Fruit fly (Drosophila melanogaster) whole organism, embryonic: Measurements from ENCODE around the gene CG32320.

ENCODE experiments used
- BtbVII ChIP-seq: fragments of 200-800 bp; sonication (Bioruptor generic); optimal IDR thresholded peaks from 3 replicates; lab custom pipeline; 2017; ENCODE audit warnings: missing biosample characterization, mild to moderate bottlenecking, missing genetic modification characterization
- CG10431 ChIP-seq: fragments of 200-800 bp; sonication (Bioruptor generic); optimal IDR thresholded peaks from 3 replicates; lab custom pipeline; 2018; ENCODE audit warnings: missing biosample characterization, mild to moderate bottlenecking, missing genetic modification characterization
- CG16813 ChIP-seq: fragments of 200-800 bp; sonication (Bioruptor generic); IDR thresholded peaks from 3 replicates; pipeline ENCODE4 v1.3.6; 2022; ENCODE audit warnings: missing biosample characterization, missing genetic modification characterization; ENCODE audit not compliant: partially characterized antibody
- CG17359 ChIP-seq: fragments of 200-800 bp; sonication (Bioruptor generic); optimal IDR thresholded peaks from 3 replicates; lab custom pipeline; 2018; ENCODE audit warnings: missing biosample characterization, mild to moderate bottlenecking, missing genetic modification characterization, moderate library complexity
- CG17361 ChIP-seq: fragments of 200-800 bp; sonication (Bioruptor generic); IDR thresholded peaks from 3 replicates; pipeline ENCODE4 v1.3.6; 2022; ENCODE audit warnings: missing biosample characterization, missing genetic modification characterization
- CG2199 ChIP-seq: fragments of 200-800 bp; sonication (Bioruptor generic); IDR thresholded peaks from 3 replicates; pipeline ENCODE4 v1.3.6; 2022; ENCODE audit warnings: missing biosample characterization, missing genetic modification characterization
- CG3065 ChIP-seq: fragments of 200-800 bp; sonication (Bioruptor generic); optimal IDR thresholded peaks from 2 replicates; lab custom pipeline; 2016; ENCODE audit warnings: missing biosample characterization, missing genetic modification characterization
- CG3995 ChIP-seq: fragments of 200-800 bp; sonication (Bioruptor generic); optimal IDR thresholded peaks from 3 replicates; lab custom pipeline; 2016; ENCODE audit warnings: missing biosample characterization, missing genetic modification characterization
- CG42726 ChIP-seq: fragments of 200-800 bp; sonication (Bioruptor generic); IDR thresholded peaks from 2 replicates; pipeline ENCODE4 v1.3.6; 2022; ENCODE audit warnings: missing biosample characterization, missing genetic modification characterization; ENCODE audit not compliant: partially characterized antibody
- CG7271 ChIP-seq: fragments of 200-800 bp; sonication (Bioruptor generic); optimal IDR thresholded peaks from 2 replicates; lab custom pipeline; 2018; ENCODE audit warnings: missing biosample characterization, mild to moderate bottlenecking, missing genetic modification characterization, moderate library complexity
- CG7786 ChIP-seq: fragments of 200-800 bp; sonication (Bioruptor generic); optimal IDR thresholded peaks from 2 replicates; lab custom pipeline; 2016; ENCODE audit warnings: missing biosample characterization, missing genetic modification characterization
- CG8089 ChIP-seq: fragments of 200-800 bp; sonication (Bioruptor generic); optimal IDR thresholded peaks from 3 replicates; lab custom pipeline; 2016; ENCODE audit warnings: missing biosample characterization, missing genetic modification characterization
- CG8290 ChIP-seq, 3 experiments: fragments of 200-800 bp; sonication (Bioruptor generic); optimal IDR thresholded peaks; 2 replicates each; lab custom pipeline; 2016 to 2019; ENCODE audit warnings: missing biosample characterization in 3 of 3, missing genetic modification characterization in 3 of 3, mild to moderate bottlenecking in 2 of 3, moderate library complexity in 1 of 3
- CG8944 ChIP-seq: fragments of 200-800 bp; sonication (Bioruptor generic); optimal IDR thresholded peaks from 3 replicates; lab custom pipeline; 2016; ENCODE audit warnings: missing biosample characterization, missing genetic modification characterization
- CG9817 ChIP-seq: fragments of 200-800 bp; sonication (Bioruptor generic); optimal IDR thresholded peaks from 2 replicates; lab custom pipeline; 2018; ENCODE audit warnings: missing biosample characterization, mild to moderate bottlenecking, missing genetic modification characterization, moderate library complexity
- Chrac-16 ChIP-seq: fragments of 200-800 bp; sonication (Bioruptor generic); optimal IDR thresholded peaks from 3 replicates; lab custom pipeline; 2016; ENCODE audit warnings: missing biosample characterization, missing genetic modification characterization
- Doc3 ChIP-seq: fragments of 200-800 bp; sonication (Bioruptor generic); IDR thresholded peaks from 3 replicates; pipeline ENCODE4 v1.3.6; 2022; ENCODE audit warnings: missing biosample characterization, missing genetic modification characterization; ENCODE audit not compliant: partially characterized antibody
- HLH3B ChIP-seq: fragments of 200-800 bp; sonication (Bioruptor generic); IDR thresholded peaks from 2 replicates; pipeline ENCODE4 v1.3.6; 2022; ENCODE audit warnings: missing biosample characterization, missing genetic modification characterization
- HLHmδ ChIP-seq: fragments of 200-800 bp; sonication (Bioruptor generic); optimal IDR thresholded peaks from 2 replicates; lab custom pipeline; 2018; ENCODE audit warnings: missing biosample characterization, mild to moderate bottlenecking, missing genetic modification characterization, moderate library complexity
- Hand ChIP-seq: fragments of 200-800 bp; sonication (Bioruptor generic); optimal IDR thresholded peaks from 2 replicates; lab custom pipeline; 2017; ENCODE audit warnings: mild to moderate bottlenecking, missing biosample characterization, missing genetic modification reagents, missing genetic modification characterization
- HmgZ ChIP-seq: fragments of 200-800 bp; sonication (Bioruptor generic); optimal IDR thresholded peaks from 2 replicates; lab custom pipeline; 2018; ENCODE audit warnings: missing biosample characterization, mild to moderate bottlenecking, missing genetic modification characterization
- MTF-1 ChIP-seq: fragments of 200-800 bp; sonication (Bioruptor generic); optimal IDR thresholded peaks from 2 replicates; lab custom pipeline; 2018; ENCODE audit warnings: missing biosample characterization, mild to moderate bottlenecking, missing genetic modification characterization, borderline replicate concordance
- Mrtf ChIP-seq: fragments of 200-800 bp; sonication (Bioruptor generic); IDR thresholded peaks from 3 replicates; pipeline ENCODE4 v1.3.6; 2022; ENCODE audit warnings: missing biosample characterization, missing genetic modification characterization
- NC2α ChIP-seq: fragments of 200-800 bp; sonication (Bioruptor generic); optimal IDR thresholded peaks from 2 replicates; lab custom pipeline; 2016; ENCODE audit warnings: missing biosample characterization, missing genetic modification characterization
- NC2β ChIP-seq: fragments of 200-800 bp; sonication (Bioruptor generic); optimal IDR thresholded peaks from 2 replicates; lab custom pipeline; 2016; ENCODE audit warnings: missing biosample characterization, missing genetic modification characterization
- NFAT ChIP-seq: fragments of 200-800 bp; sonication (Bioruptor generic); IDR thresholded peaks from 2 replicates; pipeline ENCODE4 v1.3.6; 2022; ENCODE audit warnings: missing biosample characterization, missing genetic modification characterization
- Oli ChIP-seq: fragments of 200-800 bp; sonication (Bioruptor generic); optimal IDR thresholded peaks from 2 replicates; lab custom pipeline; 2018; ENCODE audit warnings: missing biosample characterization, mild to moderate bottlenecking, missing genetic modification characterization, moderate library complexity
- Poxn ChIP-seq: fragments of 200-800 bp; sonication (Bioruptor generic); IDR thresholded peaks from 2 replicates; pipeline ENCODE4 v1.3.6; 2022; ENCODE audit warnings: missing biosample characterization, missing genetic modification characterization
- Sry-β ChIP-seq: fragments of 200-800 bp; sonication (Bioruptor generic); optimal IDR thresholded peaks from 2 replicates; lab custom pipeline; 2018; ENCODE audit warnings: missing biosample characterization, mild to moderate bottlenecking, missing genetic modification characterization, moderate library complexity
- Sry-δ ChIP-seq: fragments of 200-800 bp; sonication (Bioruptor generic); optimal IDR thresholded peaks from 2 replicates; lab custom pipeline; 2016; ENCODE audit warnings: missing biosample characterization, missing genetic modification characterization
- Tbp ChIP-seq: fragments of >200 bp; optimal IDR thresholded peaks from 2 replicates; lab custom pipeline; 2018; ENCODE audit warnings: missing biosample characterization, missing genetic modification characterization
- Usf ChIP-seq: fragments of 200-800 bp; sonication (Bioruptor generic); optimal IDR thresholded peaks from 2 replicates; lab custom pipeline; 2017; ENCODE audit warnings: missing genotype, missing biosample characterization, missing genetic modification characterization
- btn ChIP-seq: fragments of 200-800 bp; sonication (Bioruptor generic); optimal IDR thresholded peaks from 2 replicates; lab custom pipeline; 2016; ENCODE audit warnings: missing biosample characterization, missing genetic modification characterization
- crp ChIP-seq, 2 experiments: fragments of 200-800 bp; sonication (Bioruptor generic); optimal IDR thresholded peaks; 2 replicates in 1 of 2; 3 replicates in 1 of 2; lab custom pipeline; 2017; ENCODE audit warnings: missing biosample characterization in 2 of 2, missing genetic modification characterization in 2 of 2, mild to moderate bottlenecking in 1 of 2, moderate library complexity in 1 of 2
- eve ChIP-seq, 2 experiments: fragments of >200 bp; optimal IDR thresholded peaks; 2 replicates each; lab custom pipeline; 2017; ENCODE audit warnings: missing biosample characterization in 2 of 2, missing genetic modification characterization in 2 of 2
- fd64A ChIP-seq: fragments of 200-800 bp; sonication (Bioruptor generic); optimal IDR thresholded peaks from 3 replicates; lab custom pipeline; 2018; ENCODE audit warnings: missing biosample characterization, mild to moderate bottlenecking, missing genetic modification characterization
- gcm2 ChIP-seq: fragments of 200-800 bp; sonication (Bioruptor generic); optimal IDR thresholded peaks from 2 replicates; lab custom pipeline; 2016; ENCODE audit warnings: missing biosample characterization, missing genetic modification characterization
- ham ChIP-seq: fragments of 200-800 bp; sonication (Bioruptor generic); IDR thresholded peaks from 2 replicates; pipeline ENCODE4 v1.3.6; 2022; ENCODE audit warnings: missing biosample characterization, missing genetic modification characterization
- jumu ChIP-seq: fragments of 200-800 bp; sonication (Bioruptor generic); optimal IDR thresholded peaks from 3 replicates; lab custom pipeline; 2016; ENCODE audit warnings: missing biosample characterization, missing genetic modification characterization
- lmd ChIP-seq: fragments of 200-800 bp; sonication (Bioruptor generic); IDR thresholded peaks from 2 replicates; pipeline ENCODE4 v1.3.6; 2022; ENCODE audit warnings: missing biosample characterization, missing genetic modification characterization
- pb ChIP-seq: fragments of 200-800 bp; sonication (Bioruptor generic); optimal IDR thresholded peaks from 3 replicates; lab custom pipeline; 2016; ENCODE audit warnings: missing biosample characterization, missing genetic modification characterization
- pfk ChIP-seq: fragments of 200-800 bp; sonication (Bioruptor generic); optimal IDR thresholded peaks from 2 replicates; lab custom pipeline; 2018; ENCODE audit warnings: missing biosample characterization, mild to moderate bottlenecking, missing genetic modification characterization, moderate library complexity
- pho ChIP-seq: fragments of 200-800 bp; sonication (Bioruptor generic); optimal IDR thresholded peaks from 2 replicates; lab custom pipeline; 2016; ENCODE audit warnings: missing biosample characterization, missing genetic modification characterization
- pum ChIP-seq: fragments of 200-800 bp; sonication (Bioruptor generic); optimal IDR thresholded peaks from 2 replicates; lab custom pipeline; 2016; ENCODE audit warnings: missing biosample characterization, missing genetic modification characterization
- row ChIP-seq: fragments of 200-800 bp; sonication (Bioruptor generic); IDR thresholded peaks from 3 replicates; pipeline ENCODE4 v1.3.6; 2022; ENCODE audit warnings: missing biosample characterization, missing genetic modification characterization
- tio ChIP-seq: fragments of 200-800 bp; sonication (Bioruptor generic); optimal IDR thresholded peaks from 2 replicates; lab custom pipeline; 2017; ENCODE audit warnings: missing biosample characterization, missing genetic modification characterization, inconsistent platforms
- tup ChIP-seq: fragments of 200-800 bp; sonication (Bioruptor generic); optimal IDR thresholded peaks from 2 replicates; lab custom pipeline; 2016; ENCODE audit warnings: missing biosample characterization, mild to moderate bottlenecking, missing genetic modification characterization, moderate library complexity
- unpg ChIP-seq: fragments of 200-800 bp; sonication (Bioruptor generic); optimal IDR thresholded peaks from 3 replicates; lab custom pipeline; 2018; ENCODE audit warnings: missing biosample characterization, mild to moderate bottlenecking, missing genetic modification characterization, moderate library complexity
- vfl ChIP-seq: fragments of 200-800 bp; sonication (Bioruptor generic); optimal IDR thresholded peaks from 2 replicates; lab custom pipeline; 2016; ENCODE audit warnings: missing biosample characterization, missing genetic modification characterization
- zf30C ChIP-seq: fragments of 200-800 bp; sonication (Bioruptor generic); optimal IDR thresholded peaks from 3 replicates; lab custom pipeline; 2018; ENCODE audit warnings: missing biosample characterization, mild to moderate bottlenecking, missing genetic modification characterization

The CG32320 gene

DNA sequence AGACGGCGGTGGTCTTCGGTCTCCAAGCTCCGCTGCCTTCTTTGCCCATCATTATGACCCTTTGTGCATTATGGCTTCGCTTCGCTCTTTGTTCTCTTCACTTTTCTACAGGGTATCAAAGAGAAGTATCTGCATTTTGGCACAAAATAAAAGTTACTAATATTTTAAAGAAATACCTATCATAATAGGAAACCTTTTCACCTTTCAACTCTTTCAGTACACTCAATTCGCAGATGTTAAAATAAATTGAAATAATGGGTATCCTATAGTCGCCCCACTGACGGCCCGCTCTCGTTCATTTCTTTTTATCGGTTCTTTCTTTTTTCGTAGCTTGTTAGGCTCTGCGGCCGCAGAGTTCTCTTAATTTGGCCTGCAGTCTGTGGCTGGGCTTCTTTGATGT lies 44.5 kb downstream of the CG32320 start (continued):
- no peak for TF ChIP-seq Poxn (GFP tag; lab: Robert Waterston, UW)
- TF ChIP-seq fd64A, result peak; percentile 76
- peak; percentile 62 for TF ChIP-seq Sry-β (GFP tag; lab: Kevin White, UChicago)
- peak; percentile 82 for TF ChIP-seq CG17359 (tag; lab: Kevin White, UChicago)
- TF ChIP-seq Doc3 (GFP tag; lab: Robert Waterston, UW), result no peak
- peak; percentile 68; the same call in 1 of the 3 replicates for TF ChIP-seq CG2199 (GFP tag; lab: Robert Waterston, UW)
- peak; percentile 92 for TF ChIP-seq CG17361 (GFP tag; lab: Robert Waterston, UW)
- peak; percentile 86 for TF ChIP-seq Oli (tag; lab: Kevin White, UChicago)
- peak; percentile 74 for TF ChIP-seq CG8944 (GFP tag; lab: Kevin White, UChicago)
- TF ChIP-seq row (GFP tag; lab: Robert Waterston, UW), result peak; percentile 87
- TF ChIP-seq CG7271 (tag; lab: Kevin White, UChicago), result peak; percentile 79
- no peak for TF ChIP-seq NFAT (GFP tag; lab: Robert Waterston, UW)
- TF ChIP-seq NC2α (GFP tag; lab: Kevin White, UChicago), result peak; percentile 80
- TF ChIP-seq CG7786 (GFP tag; lab: Kevin White, UChicago), result peak; percentile 60
- TF ChIP-seq pum, result peak; percentile 86
- peak; percentile 62 for TF ChIP-seq MTF-1 (GFP tag; lab: Kevin White, UChicago)
- peak in 1 of 2 experiments; percentile 88 for TF ChIP-seq eve (GFP tag; optimal IDR thresholded peaks at IDR 0.05; lab: Kevin White, UChicago)
- TF ChIP-seq HLH3B (GFP tag; lab: Robert Waterston, UW), result peak; percentile 85
- no peak for TF ChIP-seq pho
- TF ChIP-seq CG8290 (GFP tag; optimal IDR thresholded peaks at IDR 0.05; lab: Kevin White, UChicago), result peak; percentile 92
- TF ChIP-seq CG8290 (tag; optimal IDR thresholded peaks at IDR 0.05; lab: Kevin White, UChicago), result peak in 1 of 2 experiments; percentile 91
- TF ChIP-seq Mrtf (GFP tag; lab: Robert Waterston, UW), result peak; percentile 68; the same call in 1 of the 3 replicates
- TF ChIP-seq gcm2 (GFP tag; lab: Kevin White, UChicago), result peak; percentile 31
- peak; percentile 90 for TF ChIP-seq Chrac-16 (GFP tag; lab: Kevin White, UChicago)
- no peak for TF ChIP-seq CG3995 (GFP tag; lab: Kevin White, UChicago)
- TF ChIP-seq CG3065 (GFP tag; lab: Kevin White, UChicago), result peak; percentile 75
- peak; percentile 80 for TF ChIP-seq tio
- TF ChIP-seq zf30C (GFP tag; lab: Kevin White, UChicago), result no peak
- TF ChIP-seq ham (GFP tag; lab: Robert Waterston, UW), result no peak
- no peak for TF ChIP-seq pfk
- no peak for TF ChIP-seq Tbp (GFP tag; lab: Kevin White, UChicago)
- TF ChIP-seq Usf (GFP tag; lab: Kevin White, UChicago), result peak; percentile 76
- TF ChIP-seq HLHmδ (GFP tag; lab: Kevin White, UChicago), result no peak
- TF ChIP-seq vfl (GFP tag; lab: Kevin White, UChicago), result no peak
- TF ChIP-seq BtbVII (GFP tag; lab: Kevin White, UChicago), result no peak
- TF ChIP-seq pb (GFP tag; lab: Kevin White, UChicago), result no peak
- no peak for TF ChIP-seq Hand (GFP tag; lab: Kevin White, UChicago)
- peak; percentile 78 for TF ChIP-seq CG8089 (GFP tag; lab: Kevin White, UChicago)
- TF ChIP-seq CG42726, result no peak
- TF ChIP-seq CG16813 (GFP tag; lab: Robert Waterston, UW), result no peak
- peak; percentile 31 for TF ChIP-seq HmgZ (tag; lab: Kevin White, UChicago)
- TF ChIP-seq CG9817 (tag; lab: Kevin White, UChicago), result peak; percentile 34
- peak; percentile 90 for TF ChIP-seq NC2β
- TF ChIP-seq tup (GFP tag; lab: Kevin White, UChicago), result peak; percentile 66
- peak; percentile 86 for TF ChIP-seq lmd (GFP tag; lab: Robert Waterston, UW)
- peak; percentile 84 for TF ChIP-seq unpg (GFP tag; lab: Kevin White, UChicago)
- TF ChIP-seq CG10431, result peak; percentile 90
- TF ChIP-seq Sry-δ (GFP tag; lab: Kevin White, UChicago), result peak; percentile 26
- peak; percentile 75 for TF ChIP-seq jumu (GFP tag; lab: Kevin White, UChicago)
- peak in 1 of 2 experiments; percentile 13 for TF ChIP-seq crp (GFP tag; optimal IDR thresholded peaks at IDR 0.05; lab: Kevin White, UChicago)
- TF ChIP-seq btn (GFP tag; lab: Kevin White, UChicago), result peak; percentile 49
